Worm (Caenorhabditis elegans): ENCODE data around the gene kvs-3.
A peak's percentile ranks its signal among the peaks of the same experiment; 100 is the strongest.

Gene kvs-3

ce11 chrV:9318046-9318445 lies at the start of gene kvs-3:
kvs-3 (plus strand) TSS chrV:9318311.
- no peak for TF ChIP-seq nhr-28 (tag; optimal IDR thresholded peaks at IDR 0.05)
- TF ChIP-seq sptf-1 (tag; optimal IDR thresholded peaks at IDR 0.05) = peak; percentile 57
- TF ChIP-seq hlh-1 (tag; optimal IDR thresholded peaks at IDR 0.05) = no peak
- peak; percentile 58 for TF ChIP-seq unc-120 (tag; optimal IDR thresholded peaks at IDR 0.05; ENCODE audit: poor library complexity, severe bottlenecking)
- peak; percentile 5 for TF ChIP-seq bed-3 (GFP tag; optimal IDR thresholded peaks at IDR 0.05)
- peak; percentile 40 for TF ChIP-seq ceh-83 (GFP tag; optimal IDR thresholded peaks at IDR 0.05)
- TF ChIP-seq unc-62 (GFP tag; optimal IDR thresholded peaks at IDR 0.05) = no peak
- peak; percentile 6 for TF ChIP-seq M03D4.4 (tag; optimal IDR thresholded peaks at IDR 0.05)
- no peak for TF ChIP-seq lin-32 (GFP tag; optimal IDR thresholded peaks at IDR 0.05)
- no peak for TF ChIP-seq sem-2 (GFP tag; optimal IDR thresholded peaks at IDR 0.05)

- TF ChIP-seq bed-3 (GFP tag; optimal IDR thresholded peaks at IDR 0.05) (no peak), drap-1 (GFP tag; optimal IDR thresholded peaks at IDR 0.05) (no peak), elt-1 (tag; optimal IDR thresholded peaks at IDR 0.05; ENCODE audit: borderline replicate concordance, insufficient read depth) (no peak), ham-2 (GFP tag; optimal IDR thresholded peaks at IDR 0.05) (no peak), lin-32 (GFP tag; optimal IDR thresholded peaks at IDR 0.05) (no peak), lin-13 (tag; optimal IDR thresholded peaks at IDR 0.05) (no peak), ztf-11 (tag; optimal IDR thresholded peaks at IDR 0.05) (no peak), blmp-1 (tag; optimal IDR thresholded peaks at IDR 0.05) (no peak), sptf-1 (tag; optimal IDR thresholded peaks at IDR 0.05) (no peak)
Measured at ce11 chrV:9270442-9270841, 47.7 kb upstream of the kvs-3 start.

ce11 chrV:9271835-9272234 lies 46.3 kb upstream of the kvs-3 start:
- TF ChIP-seq lin-32 (GFP tag; optimal IDR thresholded peaks at IDR 0.05) (no peak), ham-2 (GFP tag; optimal IDR thresholded peaks at IDR 0.05) (no peak), nhr-12 (tag; optimal IDR thresholded peaks at IDR 0.05) (no peak), ceh-43 (GFP tag; optimal IDR thresholded peaks at IDR 0.05) (no peak), mep-1 (tag; optimal IDR thresholded peaks at IDR 0.05) (no peak), nhr-76 (tag; optimal IDR thresholded peaks at IDR 0.05) (no peak), sem-2 (GFP tag; optimal IDR thresholded peaks at IDR 0.05) (no peak), hlh-1 (tag; optimal IDR thresholded peaks at IDR 0.05) (no peak), drap-1 (GFP tag; optimal IDR thresholded peaks at IDR 0.05) (no peak), nhr-2 (tag; optimal IDR thresholded peaks at IDR 0.05) (no peak), mls-2 (tag; optimal IDR thresholded peaks at IDR 0.05) (no peak), unc-62 (GFP tag; optimal IDR thresholded peaks at IDR 0.05) (no peak), tbx-8 (GFP tag; optimal IDR thresholded peaks at IDR 0.05) (no peak), nhr-28 (tag; optimal IDR thresholded peaks at IDR 0.05) (no peak), snpc-4 (tag; optimal IDR thresholded peaks at IDR 0.05) (no peak), nhr-237 (tag; optimal IDR thresholded peaks at IDR 0.05) (no peak), blmp-1 (tag; optimal IDR thresholded peaks at IDR 0.05) (no peak), ceh-83 (GFP tag; optimal IDR thresholded peaks at IDR 0.05) (no peak), unc-120 (tag; optimal IDR thresholded peaks at IDR 0.05; ENCODE audit: poor library complexity, severe bottlenecking) (no peak), cnd-1 (tag; optimal IDR thresholded peaks at IDR 0.05) (no peak)

ce11 chrV:9272624-9273023 lies 45.5 kb upstream of the kvs-3 start:
- TF ChIP-seq ceh-43 (GFP tag; optimal IDR thresholded peaks at IDR 0.05) (no peak), bed-3 (GFP tag; optimal IDR thresholded peaks at IDR 0.05) (no peak), nhr-2 (tag; optimal IDR thresholded peaks at IDR 0.05) (no peak), elt-1 (tag; optimal IDR thresholded peaks at IDR 0.05; ENCODE audit: borderline replicate concordance, insufficient read depth) (no peak), sptf-1 (tag; optimal IDR thresholded peaks at IDR 0.05) (no peak), sem-2 (GFP tag; optimal IDR thresholded peaks at IDR 0.05) (no peak), lsy-2 (tag; optimal IDR thresholded peaks at IDR 0.05) (no peak), snpc-4 (tag; optimal IDR thresholded peaks at IDR 0.05) (no peak), ztf-11 (tag; optimal IDR thresholded peaks at IDR 0.05) (no peak), pha-4 (tag; optimal IDR thresholded peaks at IDR 0.05) (no peak)

ce11 chrV:9273587-9273986 lies 44.5 kb upstream of the kvs-3 start:
- TF ChIP-seq nhr-237 (tag; optimal IDR thresholded peaks at IDR 0.05) = peak; percentile 44
- no peak for TF ChIP-seq tbx-8 (GFP tag; optimal IDR thresholded peaks at IDR 0.05)
- TF ChIP-seq ham-2 (GFP tag; optimal IDR thresholded peaks at IDR 0.05) = no peak
- TF ChIP-seq zip-8 (tag; optimal IDR thresholded peaks at IDR 0.05) = no peak
- no peak for TF ChIP-seq nhr-28 (tag; optimal IDR thresholded peaks at IDR 0.05)
- TF ChIP-seq sem-2 (GFP tag; optimal IDR thresholded peaks at IDR 0.05) = no peak
- TF ChIP-seq sptf-1 (tag; optimal IDR thresholded peaks at IDR 0.05) = peak; percentile 65
- peak; percentile 67 for TF ChIP-seq hlh-1 (tag; optimal IDR thresholded peaks at IDR 0.05)
- peak; percentile 72 for TF ChIP-seq mls-2 (tag; optimal IDR thresholded peaks at IDR 0.05)
- no peak for TF ChIP-seq blmp-1 (tag; optimal IDR thresholded peaks at IDR 0.05)
- no peak for TF ChIP-seq drap-1 (GFP tag; optimal IDR thresholded peaks at IDR 0.05)
- no peak for TF ChIP-seq nhr-2 (tag; optimal IDR thresholded peaks at IDR 0.05)
- no peak for TF ChIP-seq cnd-1 (tag; optimal IDR thresholded peaks at IDR 0.05)
- no peak for TF ChIP-seq mab-5 (tag; optimal IDR thresholded peaks at IDR 0.05)
- peak; percentile 17 for TF ChIP-seq ceh-83 (GFP tag; optimal IDR thresholded peaks at IDR 0.05)
- TF ChIP-seq elt-1 (tag; optimal IDR thresholded peaks at IDR 0.05; ENCODE audit: borderline replicate concordance, insufficient read depth) = no peak
- TF ChIP-seq unc-62 (GFP tag; optimal IDR thresholded peaks at IDR 0.05) = peak; percentile 42
- peak; percentile 40 for TF ChIP-seq M03D4.4 (tag; optimal IDR thresholded peaks at IDR 0.05)
- TF ChIP-seq ceh-39 (tag; optimal IDR thresholded peaks at IDR 0.05) = no peak
- TF ChIP-seq elt-3 (tag; optimal IDR thresholded peaks at IDR 0.05) = no peak
- peak; percentile 10 for TF ChIP-seq pha-4 (tag; optimal IDR thresholded peaks at IDR 0.05)
- TF ChIP-seq mep-1 (tag; optimal IDR thresholded peaks at IDR 0.05) = peak; percentile 52
- no peak for TF ChIP-seq lin-13 (tag; optimal IDR thresholded peaks at IDR 0.05)
- peak; percentile 49 for TF ChIP-seq unc-120 (tag; optimal IDR thresholded peaks at IDR 0.05; ENCODE audit: poor library complexity, severe bottlenecking)
- no peak for TF ChIP-seq nhr-76 (tag; optimal IDR thresholded peaks at IDR 0.05)
- TF ChIP-seq nhr-12 (tag; optimal IDR thresholded peaks at IDR 0.05) = no peak
- peak; percentile 7 for TF ChIP-seq lsy-2 (tag; optimal IDR thresholded peaks at IDR 0.05)
- TF ChIP-seq unc-39 (tag; optimal IDR thresholded peaks at IDR 0.05) = no peak
- peak; percentile 47 for TF ChIP-seq ces-1 (GFP tag; optimal IDR thresholded peaks at IDR 0.05)
- no peak for TF ChIP-seq ceh-43 (GFP tag; optimal IDR thresholded peaks at IDR 0.05)
- TF ChIP-seq bed-3 (GFP tag; optimal IDR thresholded peaks at IDR 0.05) = no peak
- no peak for TF ChIP-seq lin-32 (GFP tag; optimal IDR thresholded peaks at IDR 0.05)
- no peak for TF ChIP-seq flh-1 (GFP tag; optimal IDR thresholded peaks at IDR 0.05)
- no peak for TF ChIP-seq ztf-11 (tag; optimal IDR thresholded peaks at IDR 0.05)
- no peak for TF ChIP-seq snpc-4 (tag; optimal IDR thresholded peaks at IDR 0.05)
